Fruit fly (Drosophila melanogaster) whole organism, wandering third instar larva: ENCODE data around the gene SecCl.

Experiments used
- Abd-B ChIP-seq: fragments of >200 bp; optimal IDR thresholded peaks from 2 replicates; lab custom pipeline; 2017; ENCODE audit warnings: missing biosample characterization, missing genetic modification characterization
- CG32264 ChIP-seq: fragments of 200-800 bp; sonication (Bioruptor generic); optimal IDR thresholded peaks from 2 replicates; lab custom pipeline; 2016; ENCODE audit warnings: missing biosample characterization, missing genetic modification characterization
- CG9705 ChIP-seq: fragments of 200-800 bp; sonication (Bioruptor generic); optimal IDR thresholded peaks from 2 replicates; lab custom pipeline; 2018; ENCODE audit warnings: missing biosample characterization, mild to moderate bottlenecking, missing genetic modification characterization
- CrebA ChIP-seq: fragments of 200-800 bp; sonication (Bioruptor generic); optimal IDR thresholded peaks from 2 replicates; lab custom pipeline; 2016; ENCODE audit warnings: missing biosample characterization, mild to moderate bottlenecking, missing genetic modification characterization, borderline replicate concordance
- Dfd ChIP-seq: fragments of >200 bp; optimal IDR thresholded peaks from 2 replicates; lab custom pipeline; 2017; ENCODE audit warnings: missing biosample characterization, missing genetic modification characterization
- Dif ChIP-seq: fragments of 200-275, 200-300 bp; sonication (Bioruptor generic); optimal IDR thresholded peaks from 2 replicates; lab custom pipeline; 2018; ENCODE audit warnings: missing biosample characterization, missing genetic modification characterization; ENCODE audit not compliant: partially characterized antibody
- HLH106 ChIP-seq: fragments of 200-800 bp; optimal IDR thresholded peaks from 3 replicates; lab custom pipeline; 2019; ENCODE audit warnings: missing biosample characterization, mild to moderate bottlenecking, missing genetic modification characterization, moderate library complexity
- Hnf4 ChIP-seq: fragments of 200-800 bp; sonication (Bioruptor generic); optimal IDR thresholded peaks from 2 replicates; lab custom pipeline; 2016; ENCODE audit warnings: missing biosample characterization, mild to moderate bottlenecking, missing genetic modification characterization
- Hr78 ChIP-seq: fragments of >200 bp; optimal IDR thresholded peaks from 2 replicates; lab custom pipeline; 2017; ENCODE audit warnings: missing biosample characterization, missing genetic modification characterization
- Hr83 ChIP-seq: fragments of 200-300 bp; sonication (Bioruptor generic); optimal IDR thresholded peaks from 2 replicates; lab custom pipeline; 2016; ENCODE audit warnings: missing biosample characterization, mild to moderate bottlenecking, missing genetic modification characterization, moderate library complexity; ENCODE audit not compliant: poor library complexity, severe bottlenecking
- Mio ChIP-seq: sonication (Bioruptor generic); optimal IDR thresholded peaks from 2 replicates; lab custom pipeline; 2016; ENCODE audit warnings: missing biosample characterization, missing genetic modification characterization
- Myc ChIP-seq: fragments of >200 bp; optimal IDR thresholded peaks from 2 replicates; lab custom pipeline; 2017
- N ChIP-seq: fragments of >200 bp; optimal IDR thresholded peaks from 2 replicates; lab custom pipeline; 2018; ENCODE audit warnings: missing biosample characterization, missing external identifiers, missing genetic modification characterization
- Rel ChIP-seq, 2 experiments: fragments of 200-800 bp; sonication (Bioruptor generic) in 1 of 2; optimal IDR thresholded peaks; 2 replicates in 1 of 2; 3 replicates in 1 of 2; lab custom pipeline; 2016 to 2019; ENCODE audit warnings: mild to moderate bottlenecking in 2 of 2, missing biosample characterization in 2 of 2, missing genetic modification characterization in 2 of 2, moderate library complexity in 1 of 2
- Sp1 ChIP-seq: fragments of 200-800 bp; sonication (Bioruptor generic); optimal IDR thresholded peaks from 3 replicates; lab custom pipeline; 2019; ENCODE audit warnings: missing biosample characterization, mild to moderate bottlenecking, missing genetic modification characterization, moderate library complexity
- Vsx2 ChIP-seq: fragments of 200-300, 225-300 bp; sonication (Bioruptor generic); optimal IDR thresholded peaks from 2 replicates; lab custom pipeline; 2018; ENCODE audit warnings: missing biosample characterization, missing genetic modification characterization; ENCODE audit not compliant: partially characterized antibody
- br ChIP-seq: fragments of 200-800 bp; sonication (Bioruptor generic); optimal IDR thresholded peaks from 2 replicates; lab custom pipeline; 2016; ENCODE audit warnings: missing biosample characterization, missing genetic modification characterization
- brk ChIP-seq: fragments of 200-800 bp; sonication (Bioruptor generic); optimal IDR thresholded peaks from 2 replicates; lab custom pipeline; 2016; ENCODE audit warnings: missing biosample characterization, mild to moderate bottlenecking, missing genetic modification characterization
- dl ChIP-seq, 2 experiments: fragments of 175-275, 200-275 bp in 1 of 2; fragments of 200-275 bp in 1 of 2; sonication (Bioruptor generic); optimal IDR thresholded peaks; lab custom pipeline; 2018; ENCODE audit warnings: mild to moderate bottlenecking in 2 of 2, missing biosample characterization in 2 of 2, missing genetic modification characterization in 2 of 2, moderate library complexity in 2 of 2; ENCODE audit not compliant: partially characterized antibody in 2 of 2, insufficient read depth in 1 of 2
- dmrt93B ChIP-seq: fragments of 200-800 bp; sonication (Bioruptor generic); optimal IDR thresholded peaks from 2 replicates; lab custom pipeline; 2018; ENCODE audit warnings: missing biosample characterization, mild to moderate bottlenecking, missing genetic modification characterization
- dsf ChIP-seq: sonication (Bioruptor generic); optimal IDR thresholded peaks from 2 replicates; lab custom pipeline; 2016; ENCODE audit warnings: missing biosample characterization, missing genetic modification characterization, borderline replicate concordance
- ey ChIP-seq: fragments of 200-800 bp; sonication (Bioruptor generic); optimal IDR thresholded peaks from 2 replicates; lab custom pipeline; 2016; ENCODE audit warnings: missing biosample characterization, missing genetic modification characterization
- foxo ChIP-seq, 2 experiments: fragments of 200-800 bp; sonication (Bioruptor generic); optimal IDR thresholded peaks; 2 replicates in 1 of 2; 3 replicates in 1 of 2; lab custom pipeline; 2016 to 2017; ENCODE audit warnings: missing biosample characterization in 2 of 2, missing genetic modification characterization in 2 of 2
- fru ChIP-seq: fragments of 200-800 bp; sonication (Bioruptor generic); optimal IDR thresholded peaks from 3 replicates; lab custom pipeline; 2016; ENCODE audit warnings: missing biosample characterization, mild to moderate bottlenecking, missing genetic modification characterization
- h ChIP-seq: fragments of 200-800 bp; sonication (Bioruptor generic); optimal IDR thresholded peaks from 3 replicates; lab custom pipeline; 2016; ENCODE audit warnings: missing biosample characterization, mild to moderate bottlenecking, missing genetic modification characterization
- jim ChIP-seq: fragments of 175-275, 200-325 bp; sonication (Bioruptor generic); optimal IDR thresholded peaks from 2 replicates; lab custom pipeline; 2016; ENCODE audit warnings: missing biosample characterization, mild to moderate bottlenecking, missing genetic modification characterization
- lola ChIP-seq: fragments of >200 bp; optimal IDR thresholded peaks from 2 replicates; lab custom pipeline; 2017; ENCODE audit warnings: missing biosample characterization, missing genetic modification characterization
- sage ChIP-seq: fragments of 200-800 bp; sonication (Bioruptor generic); optimal IDR thresholded peaks from 2 replicates; lab custom pipeline; 2016; ENCODE audit warnings: missing biosample characterization, mild to moderate bottlenecking, missing genetic modification characterization
- sv ChIP-seq: fragments of 200-800 bp; sonication (Bioruptor generic); optimal IDR thresholded peaks from 3 replicates; lab custom pipeline; 2016; ENCODE audit warnings: missing biosample characterization, missing genetic modification characterization
- tai ChIP-seq: sonication (Bioruptor generic); optimal IDR thresholded peaks from 2 replicates; lab custom pipeline; 2016; ENCODE audit warnings: missing biosample characterization, missing genetic modification characterization
- woc ChIP-seq: sonication (Bioruptor generic); optimal IDR thresholded peaks from 2 replicates; lab custom pipeline; 2016; ENCODE audit warnings: missing biosample characterization, mild to moderate bottlenecking, missing genetic modification characterization

SecCl gene

DNA sequence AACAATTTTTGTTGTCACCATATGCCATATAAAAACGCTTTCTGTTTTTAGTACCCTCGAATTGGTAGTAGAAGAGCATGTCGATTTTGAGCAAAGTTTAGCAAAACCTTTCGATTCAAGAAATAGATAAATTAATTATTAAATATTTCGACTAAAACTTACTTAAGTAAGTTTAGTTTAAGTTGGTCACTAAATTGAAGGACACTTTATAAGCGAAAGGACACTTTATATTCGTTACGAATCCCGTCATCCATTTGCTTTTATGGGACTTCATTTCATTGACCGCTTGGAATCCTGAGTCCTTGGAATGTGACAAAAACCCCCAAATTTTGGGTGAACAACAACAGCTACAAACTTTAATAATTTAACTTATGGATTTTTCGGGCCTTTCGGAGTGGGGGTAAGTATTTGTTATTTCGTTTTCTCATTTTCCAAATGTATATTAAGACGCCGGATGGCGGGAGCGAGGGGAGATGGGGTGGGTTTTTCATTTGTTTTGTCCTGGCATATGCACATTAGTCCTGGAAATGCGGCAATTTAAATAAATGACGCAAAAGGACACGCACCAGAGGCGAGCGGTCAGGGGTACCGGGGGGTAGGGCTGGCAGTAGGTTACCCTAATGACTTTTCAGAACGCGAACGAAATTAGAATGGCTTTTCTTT lies 10.9 kb upstream of the SecCl start:
- TF ChIP-seq Rel (GFP tag; optimal IDR thresholded peaks at IDR 0.05; lab: Kevin White, UChicago): no peak
- no peak for TF ChIP-seq Rel (tag; optimal IDR thresholded peaks at IDR 0.05; lab: Kevin White, UChicago)
- TF ChIP-seq HLH106: no peak
- TF ChIP-seq foxo (GFP tag; optimal IDR thresholded peaks at IDR 0.05; lab: Kevin White, UChicago): no peak
- no peak for TF ChIP-seq Hr78 (GFP tag; lab: Kevin White, UChicago)
- no peak for TF ChIP-seq brk (GFP tag; lab: Kevin White, UChicago)
- TF ChIP-seq jim (GFP tag; lab: Kevin White, UChicago): no peak
- TF ChIP-seq Abd-B (GFP tag; lab: Kevin White, UChicago): no peak
- no peak for TF ChIP-seq Mio (GFP tag; lab: Kevin White, UChicago)
- TF ChIP-seq sage (GFP tag; lab: Kevin White, UChicago): no peak
- TF ChIP-seq dl (GFP tag; optimal IDR thresholded peaks at IDR 0.05; lab: Kevin White, UChicago; ENCODE audit: insufficient read depth in 1 of 2, partially characterized antibody in 2 of 2): no peak
- no peak for TF ChIP-seq br
- no peak for TF ChIP-seq sv (GFP tag; lab: Kevin White, UChicago)
- TF ChIP-seq Sp1 (GFP tag; lab: Kevin White, UChicago): no peak
- no peak for TF ChIP-seq CG9705 (GFP tag; lab: Kevin White, UChicago)

DNA sequence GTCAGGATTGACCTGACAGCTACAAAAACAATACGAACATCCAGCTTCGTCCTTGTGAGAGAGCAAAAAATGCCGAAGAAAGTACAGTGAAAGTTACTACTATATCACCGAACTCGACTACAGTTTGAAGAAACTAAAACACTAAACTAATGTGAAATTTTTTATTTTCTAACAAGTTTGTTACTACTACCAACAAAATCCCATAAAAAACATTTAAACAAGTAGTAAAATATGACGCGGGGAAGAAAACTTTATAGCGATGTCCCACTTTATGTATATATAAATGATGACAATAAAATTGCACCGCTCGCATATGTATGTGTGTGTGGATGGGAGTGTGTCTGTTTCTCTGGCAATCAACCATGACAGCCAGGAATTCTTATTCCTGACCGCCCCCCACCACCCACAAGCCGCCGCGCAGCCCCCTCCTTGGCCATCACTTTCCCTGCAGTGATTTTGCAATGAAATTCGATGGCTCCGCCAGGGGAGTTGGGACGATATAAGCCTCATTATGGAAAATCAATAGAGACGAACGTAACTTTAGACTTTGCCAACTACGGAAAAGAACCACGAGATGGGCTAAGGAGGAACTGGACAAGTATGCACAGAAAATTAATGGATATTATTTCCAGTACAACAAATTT lies 8.4 kb upstream of the SecCl start:
- no peak for TF ChIP-seq sv (GFP tag; lab: Kevin White, UChicago)
- TF ChIP-seq dmrt93B (GFP tag; lab: Kevin White, UChicago): no peak
- no peak for TF ChIP-seq br
- TF ChIP-seq Hnf4: no peak
- TF ChIP-seq fru (GFP tag; lab: Kevin White, UChicago): no peak
- no peak for TF ChIP-seq Dif (GFP tag; lab: Kevin White, UChicago)
- no peak for TF ChIP-seq Vsx2 (GFP tag; lab: Kevin White, UChicago)
- TF ChIP-seq Hr83 (GFP tag; lab: Kevin White, UChicago): no peak
- no peak for TF ChIP-seq brk (GFP tag; lab: Kevin White, UChicago)
- TF ChIP-seq h: no peak
- TF ChIP-seq tai (GFP tag; lab: Kevin White, UChicago): no peak
- TF ChIP-seq, all 38 proteins: peak for 0

DNA sequence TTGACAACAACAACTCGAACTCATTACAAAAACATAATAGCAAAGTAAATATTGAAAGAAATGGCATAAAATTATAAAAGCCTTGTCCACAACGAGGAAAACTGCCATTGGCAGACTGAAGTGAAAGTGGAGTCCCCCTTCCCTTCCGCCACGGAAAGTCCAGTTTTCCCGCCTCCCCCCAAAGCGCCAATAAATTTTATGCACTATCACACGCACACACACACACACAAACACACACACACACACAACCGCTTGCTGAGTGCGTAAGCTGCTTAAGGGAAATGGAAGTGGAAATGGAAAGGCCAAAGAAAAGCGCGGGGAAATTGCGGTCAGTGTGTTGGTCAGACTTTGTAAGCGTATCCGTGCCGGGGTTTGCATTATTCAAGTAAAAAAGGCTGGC lies 7.5 kb upstream of the SecCl start:
- TF ChIP-seq CG32264 (GFP tag; lab: Kevin White, UChicago) (no peak), foxo (GFP tag; optimal IDR thresholded peaks at IDR 0.05; lab: Kevin White, UChicago) (no peak), h (no peak), brk (GFP tag; lab: Kevin White, UChicago) (no peak), Sp1 (GFP tag; lab: Kevin White, UChicago) (no peak), Mio (GFP tag; lab: Kevin White, UChicago) (no peak), ey (GFP tag; lab: Kevin White, UChicago) (no peak), Vsx2 (GFP tag; lab: Kevin White, UChicago) (no peak), Dfd (GFP tag; lab: Kevin White, UChicago) (no peak)

DNA sequence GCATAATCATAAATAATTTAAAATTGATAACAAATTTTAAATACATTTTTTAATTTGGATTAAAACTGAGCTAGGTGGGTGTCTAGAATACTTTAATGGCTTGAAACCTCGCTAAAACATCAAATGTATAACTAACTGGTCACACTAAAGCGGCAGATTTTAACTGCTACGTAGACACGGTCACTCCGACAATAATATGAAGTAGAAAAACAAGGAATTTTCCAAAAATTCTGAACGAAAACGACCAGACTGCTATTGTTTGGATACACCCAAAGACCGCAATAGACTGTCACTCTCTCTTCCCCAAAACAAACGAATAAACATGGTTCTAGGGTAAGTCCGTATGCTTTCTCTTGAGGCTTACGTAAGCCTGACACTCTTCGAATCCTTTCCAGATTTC lies 4.1 kb upstream of the SecCl start, which contains the start of gene QIL1:
QIL1 (plus strand) TSS at position 142 of the 400 bp plus-strand sequence.
- TF ChIP-seq foxo (GFP tag; optimal IDR thresholded peaks at IDR 0.05; lab: Kevin White, UChicago): no peak
- TF ChIP-seq tai (GFP tag; lab: Kevin White, UChicago): no peak
- TF ChIP-seq ey (GFP tag; lab: Kevin White, UChicago): no peak
- TF ChIP-seq HLH106: no peak

DNA sequence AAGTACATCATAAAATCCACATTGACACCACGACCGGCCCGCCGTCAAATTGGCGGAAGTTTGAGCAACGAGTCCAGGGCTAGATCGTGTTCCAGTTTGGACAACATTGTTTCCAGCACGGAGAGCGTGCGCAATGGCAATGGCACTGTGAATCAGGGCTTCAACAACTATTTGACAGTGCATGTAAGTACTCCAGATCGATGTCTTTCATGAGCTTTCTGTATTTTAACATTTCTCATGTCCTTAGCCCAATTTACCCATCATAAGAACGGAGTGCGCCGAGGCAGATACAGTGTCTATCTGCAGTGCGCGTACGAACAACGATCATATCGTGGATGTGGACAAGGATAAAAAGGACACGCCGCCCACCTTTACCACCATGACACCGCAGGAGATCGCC lies 4.0 kb downstream of the SecCl start:
- TF ChIP-seq Vsx2 (GFP tag; lab: Kevin White, UChicago) (no peak), Dfd (GFP tag; lab: Kevin White, UChicago) (no peak), HLH106 (no peak), dsf (GFP tag; lab: Kevin White, UChicago) (no peak), sv (GFP tag; lab: Kevin White, UChicago) (no peak), h (no peak), lola (no peak), woc (GFP tag; lab: Kevin White, UChicago) (no peak), CG32264 (GFP tag; lab: Kevin White, UChicago) (no peak), tai (GFP tag; lab: Kevin White, UChicago) (no peak), Mio (GFP tag; lab: Kevin White, UChicago) (no peak), fru (GFP tag; lab: Kevin White, UChicago) (no peak), N (no peak), jim (GFP tag; lab: Kevin White, UChicago) (no peak), CrebA (GFP tag; lab: Kevin White, UChicago) (no peak), Hr83 (GFP tag; lab: Kevin White, UChicago) (no peak), Rel (GFP tag; optimal IDR thresholded peaks at IDR 0.05; lab: Kevin White, UChicago) (no peak), Rel (tag; optimal IDR thresholded peaks at IDR 0.05; lab: Kevin White, UChicago) (no peak), Myc (no peak)
